Worm (Caenorhabditis elegans): Measurements from ENCODE around the gene prmt-6.

DNA sequence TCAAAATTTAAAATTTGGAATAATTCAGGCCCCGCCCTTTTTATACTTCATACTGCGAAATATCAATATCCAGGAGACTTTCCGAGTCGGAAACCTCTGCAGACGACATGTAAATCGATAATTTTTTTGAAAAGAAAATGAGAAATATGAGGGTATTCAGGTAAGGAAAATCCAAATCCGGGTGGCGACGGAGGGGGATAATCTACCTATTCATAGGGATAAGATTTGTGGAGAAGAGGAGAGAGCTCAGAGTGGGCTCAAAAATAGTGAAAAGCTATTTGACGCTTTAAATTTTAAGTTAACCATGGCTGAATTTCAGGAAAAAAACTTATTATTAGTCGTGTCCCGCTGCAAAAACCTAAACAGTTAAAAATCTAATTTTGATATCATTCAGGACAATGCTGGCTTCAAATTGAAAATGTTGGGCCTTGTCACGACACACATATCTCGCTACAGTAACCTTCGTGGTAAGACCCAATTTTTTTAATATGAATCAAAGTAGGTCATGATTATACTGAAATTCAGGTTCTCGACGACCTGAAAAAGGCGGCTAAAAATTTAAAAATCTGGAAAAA lies 19.4 kb upstream of the prmt-6 start, which contains the start of gene che-6:
- TF ChIP-seq blmp-1 (tag; optimal IDR thresholded peaks at IDR 0.05; ENCODE audit: insufficient read depth) (no peak), ztf-1 (GFP tag; conservative IDR thresholded peaks at IDR 0.05) (no peak), unc-62 (GFP tag; optimal IDR thresholded peaks at IDR 0.05) (no peak), lin-13 (GFP tag; optimal IDR thresholded peaks at IDR 0.05) (peak; percentile 6), snpc-4 (tag; optimal IDR thresholded peaks at IDR 0.05) (no peak), elt-1 (tag; optimal IDR thresholded peaks at IDR 0.05) (no peak), ceh-82 (tag; optimal IDR thresholded peaks at IDR 0.05) (no peak), elt-3 (tag; optimal IDR thresholded peaks at IDR 0.05) (no peak), nhr-12 (tag; optimal IDR thresholded peaks at IDR 0.05) (no peak), sma-9 (GFP tag; optimal IDR thresholded peaks at IDR 0.05) (no peak), sma-9 (tag; optimal IDR thresholded peaks at IDR 0.05) (no peak)
